Worm (Caenorhabditis elegans): ENCODE data around the gene ippk-1.

ippk-1 gene

ce11 chrII:12042108-12042960 is at the start of gene ippk-1:
ippk-1 (plus strand) TSS chrII:12042910.
- TF ChIP-seq nhr-237 (tag; optimal IDR thresholded peaks at IDR 0.05) (no peak), nhr-23 (tag; optimal IDR thresholded peaks at IDR 0.05) (no peak), ztf-4 (tag; optimal IDR thresholded peaks at IDR 0.05) (no peak), dmd-4 (tag; optimal IDR thresholded peaks at IDR 0.05) (no peak), ztf-11 (tag; optimal IDR thresholded peaks at IDR 0.05) (no peak), zag-1 (tag; optimal IDR thresholded peaks at IDR 0.05) (no peak), mbf-1 (tag; optimal IDR thresholded peaks at IDR 0.05) (no peak), aly-2 (tag; optimal IDR thresholded peaks at IDR 0.05) (no peak), skn-1 (tag; optimal IDR thresholded peaks at IDR 0.05) (no peak), nhr-12 (tag; optimal IDR thresholded peaks at IDR 0.05) (no peak), ztf-1 (GFP tag; conservative IDR thresholded peaks at IDR 0.05) (no peak), gmeb-1 (tag; optimal IDR thresholded peaks at IDR 0.05) (peak; percentile 33), Y55F3AM.14 (GFP tag; optimal IDR thresholded peaks at IDR 0.05) (no peak), lin-13 (GFP tag; optimal IDR thresholded peaks at IDR 0.05) (peak; percentile 39), ceh-16 (tag; optimal IDR thresholded peaks at IDR 0.05) (no peak), unc-55 (GFP tag; optimal IDR thresholded peaks at IDR 0.05) (peak; percentile 65), nhr-129 (tag; optimal IDR thresholded peaks at IDR 0.05) (peak; percentile 64), nhr-11 (tag; optimal IDR thresholded peaks at IDR 0.05) (no peak), blmp-1 (tag; optimal IDR thresholded peaks at IDR 0.05; ENCODE audit: insufficient read depth) (no peak), unc-39 (tag; optimal IDR thresholded peaks at IDR 0.05) (no peak), unc-62 (GFP tag; optimal IDR thresholded peaks at IDR 0.05) (no peak), sma-9 (GFP tag; optimal IDR thresholded peaks at IDR 0.05) (peak; percentile 52), sma-9 (tag; optimal IDR thresholded peaks at IDR 0.05) (no peak), crh-2 (tag; optimal IDR thresholded peaks at IDR 0.05) (peak; percentile 58), elt-1 (tag; optimal IDR thresholded peaks at IDR 0.05) (no peak), sem-4 (tag; optimal IDR thresholded peaks at IDR 0.05) (no peak), nhr-6 (tag; optimal IDR thresholded peaks at IDR 0.05) (no peak), nhr-10 (tag; optimal IDR thresholded peaks at IDR 0.05) (no peak), nhr-21 (tag; optimal IDR thresholded peaks at IDR 0.05) (peak; percentile 26), lin-39 (tag; optimal IDR thresholded peaks at IDR 0.05) (no peak), peb-1 (tag; optimal IDR thresholded peaks at IDR 0.05) (no peak), nhr-25 (tag; optimal IDR thresholded peaks at IDR 0.05) (peak; percentile 62), snpc-4 (tag; optimal IDR thresholded peaks at IDR 0.05) (no peak), lsy-2 (tag; optimal IDR thresholded peaks at IDR 0.05) (peak; percentile 50 to 64), R02D3.7 (tag; optimal IDR thresholded peaks at IDR 0.05) (no peak), ceh-82 (tag; optimal IDR thresholded peaks at IDR 0.05) (no peak), mab-5 (tag; optimal IDR thresholded peaks at IDR 0.05) (no peak), egl-27 (tag; optimal IDR thresholded peaks at IDR 0.05) (no peak), sma-3 (GFP tag; optimal IDR thresholded peaks at IDR 0.05) (peak; percentile 64), F13H6.1 (tag; optimal IDR thresholded peaks at IDR 0.05) (peak; percentile 83), elt-3 (tag; optimal IDR thresholded peaks at IDR 0.05) (no peak), alr-1 (tag; optimal IDR thresholded peaks at IDR 0.05) (no peak), lin-11 (tag; optimal IDR thresholded peaks at IDR 0.05) (peak; percentile 13), C34F6.9 (tag; optimal IDR thresholded peaks at IDR 0.05) (peak; percentile 71), ZK546.5 (tag; optimal IDR thresholded peaks at IDR 0.05) (no peak), nhr-77 (tag; optimal IDR thresholded peaks at IDR 0.05) (no peak), fos-1 (tag; optimal IDR thresholded peaks at IDR 0.05) (peak; percentile 33), ama-1 (optimal IDR thresholded peaks at IDR 0.05) (peak; percentile 25), mdl-1 (tag; optimal IDR thresholded peaks at IDR 0.05) (no peak)

Data from whole organism, L2 larva.